Fruit fly (Drosophila melanogaster) whole organism, embryonic: ENCODE results near the gene CG33669.

Experiments
- Aef1 ChIP-seq: fragments of 200-800 bp; sonication (Bioruptor generic); IDR thresholded peaks from 3 replicates; pipeline ENCODE4 v1.3.6; 2022; ENCODE audit warnings: missing biosample characterization, missing genetic modification characterization
- Asciz ChIP-seq: fragments of 200-800 bp; sonication (Bioruptor generic); optimal IDR thresholded peaks from 2 replicates; lab custom pipeline; 2017; ENCODE audit warnings: missing biosample characterization, mild to moderate bottlenecking, missing genetic modification characterization, missing genetic modification reagents
- BtbVII ChIP-seq: fragments of 200-800 bp; sonication (Bioruptor generic); optimal IDR thresholded peaks from 3 replicates; lab custom pipeline; 2017; ENCODE audit warnings: missing biosample characterization, mild to moderate bottlenecking, missing genetic modification characterization
- CG10147 ChIP-seq: fragments of 200-800 bp; sonication (Bioruptor generic); optimal IDR thresholded peaks from 2 replicates; lab custom pipeline; 2019; ENCODE audit warnings: missing biosample characterization, mild to moderate bottlenecking, missing genetic modification characterization, moderate library complexity
- CG10462 ChIP-seq: fragments of 200-800 bp; sonication (Bioruptor generic); optimal IDR thresholded peaks from 2 replicates; lab custom pipeline; 2016; ENCODE audit warnings: missing biosample characterization, missing genetic modification characterization
- CG11456 ChIP-seq: fragments of 200-800 bp; sonication (Bioruptor generic); IDR thresholded peaks from 3 replicates; pipeline ENCODE4 v1.3.6; 2022; ENCODE audit warnings: missing biosample characterization, missing genetic modification characterization
- CG15514 ChIP-seq: fragments of 200-800 bp; sonication (Bioruptor generic); optimal IDR thresholded peaks from 3 replicates; lab custom pipeline; 2017; ENCODE audit warnings: missing biosample characterization, missing genetic modification characterization, mild to moderate bottlenecking, moderate library complexity, missing genetic modification reagents
- CG17359 ChIP-seq: fragments of 200-800 bp; sonication (Bioruptor generic); optimal IDR thresholded peaks from 3 replicates; lab custom pipeline; 2018; ENCODE audit warnings: missing biosample characterization, mild to moderate bottlenecking, missing genetic modification characterization, moderate library complexity
- CG17568 ChIP-seq: fragments of 200-800 bp; sonication (Bioruptor generic); optimal IDR thresholded peaks from 2 replicates; lab custom pipeline; 2018; ENCODE audit warnings: missing biosample characterization, mild to moderate bottlenecking, missing genetic modification characterization, moderate library complexity
- CG3281 ChIP-seq: fragments of 200-800 bp; sonication (Bioruptor generic); optimal IDR thresholded peaks from 3 replicates; lab custom pipeline; 2017; ENCODE audit warnings: missing biosample characterization, mild to moderate bottlenecking, missing genetic modification characterization
- CG6689 ChIP-seq: fragments of 200-800 bp; sonication (Bioruptor generic); IDR thresholded peaks from 2 replicates; pipeline ENCODE4 v1.3.6; 2022; ENCODE audit warnings: missing biosample characterization, missing genetic modification characterization
- CG7357 ChIP-seq: fragments of 200-800 bp; sonication (Bioruptor generic); IDR thresholded peaks from 3 replicates; pipeline ENCODE4 v1.3.6; 2022; ENCODE audit warnings: missing biosample characterization, missing genetic modification characterization
- D19B ChIP-seq: fragments of 200-800 bp; sonication (Bioruptor generic); optimal IDR thresholded peaks from 2 replicates; lab custom pipeline; 2017; ENCODE audit warnings: missing biosample characterization, mild to moderate bottlenecking, missing genetic modification characterization
- Dbx ChIP-seq: fragments of 200-800 bp; sonication (Bioruptor generic); IDR thresholded peaks from 3 replicates; pipeline ENCODE4 v1.3.6; 2022; ENCODE audit warnings: missing biosample characterization, missing genetic modification characterization
- E2f1 ChIP-seq: fragments of 200-800 bp; sonication (Bioruptor generic); IDR thresholded peaks from 2 replicates; pipeline ENCODE4 v1.3.6; 2022; ENCODE audit warnings: missing biosample characterization, missing genetic modification characterization
- Gug ChIP-seq: fragments of 200-800 bp; sonication (Bioruptor generic); IDR thresholded peaks from 4 replicates; pipeline ENCODE4 v1.3.6; 2022; ENCODE audit warnings: missing biosample characterization, missing genetic modification characterization
- Hand ChIP-seq: fragments of 200-800 bp; sonication (Bioruptor generic); optimal IDR thresholded peaks from 2 replicates; lab custom pipeline; 2017; ENCODE audit warnings: mild to moderate bottlenecking, missing biosample characterization, missing genetic modification reagents, missing genetic modification characterization
- Hmx ChIP-seq: fragments of 200-800 bp; sonication (Bioruptor generic); optimal IDR thresholded peaks from 2 replicates; lab custom pipeline; 2016; ENCODE audit warnings: missing biosample characterization, missing genetic modification characterization
- Kr ChIP-seq: fragments of 200-800 bp; sonication (Bioruptor generic); optimal IDR thresholded peaks from 2 replicates; lab custom pipeline; 2017; ENCODE audit warnings: missing biosample characterization, mild to moderate bottlenecking, missing genetic modification characterization
- Lim3 ChIP-seq: fragments of 200-800 bp; sonication (Bioruptor generic); IDR thresholded peaks from 2 replicates; pipeline ENCODE4 v1.3.6; 2022; ENCODE audit warnings: missing biosample characterization, missing genetic modification characterization
- Med ChIP-seq: fragments of 200-800 bp; sonication (Bioruptor generic); peaks from one replicate; lab custom pipeline; 2016; ENCODE audit warnings: missing biosample characterization, missing genetic modification characterization, mild to moderate bottlenecking, inconsistent platforms, moderate library complexity
- Meics ChIP-seq: fragments of 200-800 bp; sonication (Bioruptor generic); optimal IDR thresholded peaks from 2 replicates; lab custom pipeline; 2017; ENCODE audit warnings: missing biosample characterization, mild to moderate bottlenecking, missing genetic modification characterization
- NK7.1 ChIP-seq: fragments of 200-800 bp; sonication (Bioruptor generic); optimal IDR thresholded peaks from 3 replicates; lab custom pipeline; 2016; ENCODE audit warnings: missing biosample characterization, missing genetic modification characterization
- Oli ChIP-seq: fragments of 200-800 bp; sonication (Bioruptor generic); optimal IDR thresholded peaks from 2 replicates; lab custom pipeline; 2018; ENCODE audit warnings: missing biosample characterization, mild to moderate bottlenecking, missing genetic modification characterization, moderate library complexity
- Ravus ChIP-seq: fragments of 200-800 bp; sonication (Bioruptor generic); IDR thresholded peaks from 2 replicates; pipeline ENCODE4 v1.3.6; 2022; ENCODE audit warnings: missing biosample characterization, missing genetic modification characterization
- Rfx ChIP-seq: fragments of 200-800 bp; sonication (Bioruptor generic); IDR thresholded peaks from 2 replicates; pipeline ENCODE4 v1.3.6; 2022; ENCODE audit warnings: missing biosample characterization, missing genetic modification characterization
- Rx ChIP-seq: fragments of 200-800 bp; sonication (Bioruptor generic); IDR thresholded peaks from 2 replicates; pipeline ENCODE4 v1.3.6; 2022; ENCODE audit warnings: missing biosample characterization, missing genetic modification characterization
- Sox102F ChIP-seq: fragments of 200-800 bp; sonication (Bioruptor generic); optimal IDR thresholded peaks from 2 replicates; lab custom pipeline; 2018; ENCODE audit warnings: missing biosample characterization, mild to moderate bottlenecking, missing genetic modification characterization, moderate library complexity
- Xrp1 ChIP-seq: fragments of 200-800 bp; sonication (Bioruptor generic); IDR thresholded peaks from 2 replicates; pipeline ENCODE4 v1.3.6; 2022; ENCODE audit warnings: missing biosample characterization, missing genetic modification characterization
- al ChIP-seq: fragments of 200-800 bp; sonication (Bioruptor generic); IDR thresholded peaks from 2 replicates; pipeline ENCODE4 v1.3.6; 2022; ENCODE audit warnings: missing biosample characterization, missing genetic modification characterization
- ap ChIP-seq: fragments of 200-800 bp; sonication (Bioruptor generic); IDR thresholded peaks from 2 replicates; pipeline ENCODE4 v1.3.6; 2022; ENCODE audit warnings: missing biosample characterization, missing genetic modification characterization
- ara ChIP-seq: fragments of 200-800 bp; sonication (Bioruptor generic); IDR thresholded peaks from 2 replicates; pipeline ENCODE4 v1.3.6; 2022; ENCODE audit warnings: missing biosample characterization, missing genetic modification characterization
- ato ChIP-seq: fragments of 200-800 bp; sonication (Bioruptor generic); IDR thresholded peaks from 2 replicates; pipeline ENCODE4 v1.3.6; 2022; ENCODE audit warnings: missing biosample characterization, missing genetic modification characterization; ENCODE audit not compliant: partially characterized antibody
- ci ChIP-seq: fragments of 200-800 bp; sonication (Bioruptor generic); IDR thresholded peaks from 3 replicates; pipeline ENCODE4 v1.3.6; 2022; ENCODE audit warnings: missing biosample characterization, missing genetic modification characterization
- dm ChIP-seq: fragments of 200-800 bp; sonication (Bioruptor generic); optimal IDR thresholded peaks from 3 replicates; lab custom pipeline; 2016; ENCODE audit warnings: missing biosample characterization, missing genetic modification characterization
- dmrt99B ChIP-seq: fragments of 200-800 bp; sonication (Bioruptor generic); optimal IDR thresholded peaks from 2 replicates; lab custom pipeline; 2018; ENCODE audit warnings: missing biosample characterization, mild to moderate bottlenecking, missing genetic modification characterization, moderate library complexity
- dysf ChIP-seq: fragments of 200-800 bp; sonication (Bioruptor generic); IDR thresholded peaks from 3 replicates; pipeline ENCODE4 v1.3.6; 2022; ENCODE audit warnings: missing biosample characterization, missing genetic modification characterization
- ems ChIP-seq: fragments of 200-800 bp; sonication (Bioruptor generic); optimal IDR thresholded peaks from 3 replicates; lab custom pipeline; 2016; ENCODE audit warnings: missing biosample characterization, missing genetic modification characterization
- esg ChIP-seq: fragments of 200-800 bp; sonication (Bioruptor generic); conservative IDR thresholded peaks from 2 replicates; pipeline ENCODE4 v1.3.6; 2022; ENCODE audit warnings: missing biosample characterization, missing genetic modification characterization
- gce ChIP-seq: fragments of 200-800 bp; sonication (Bioruptor generic); IDR thresholded peaks from 3 replicates; pipeline ENCODE4 v1.3.6; 2022; ENCODE audit warnings: missing biosample characterization, missing genetic modification characterization
- gcm ChIP-seq: fragments of 200-800 bp; sonication (Bioruptor generic); optimal IDR thresholded peaks from 2 replicates; lab custom pipeline; 2019; ENCODE audit warnings: missing biosample characterization, mild to moderate bottlenecking, missing genetic modification characterization, moderate library complexity
- ind ChIP-seq: fragments of 200-800 bp; sonication (Bioruptor generic); optimal IDR thresholded peaks from 3 replicates; lab custom pipeline; 2016; ENCODE audit warnings: missing biosample characterization, missing genetic modification characterization
- klu ChIP-seq: fragments of 200-800 bp; sonication (Bioruptor generic); IDR thresholded peaks from 2 replicates; pipeline ENCODE4 v1.3.6; 2022; ENCODE audit warnings: missing biosample characterization, missing genetic modification characterization
- lab ChIP-seq: fragments of 200-800 bp; sonication (Bioruptor generic); optimal IDR thresholded peaks from 3 replicates; lab custom pipeline; 2017; ENCODE audit warnings: missing biosample characterization, missing genetic modification characterization, mild to moderate bottlenecking, moderate library complexity, missing genetic modification reagents
- phol ChIP-seq: fragments of 200-800 bp; sonication (Bioruptor generic); optimal IDR thresholded peaks from 3 replicates; lab custom pipeline; 2018; ENCODE audit warnings: missing biosample characterization, mild to moderate bottlenecking, missing genetic modification characterization, moderate library complexity
- ranshi ChIP-seq: fragments of 200-800 bp; sonication (Bioruptor generic); IDR thresholded peaks from 2 replicates; pipeline ENCODE4 v1.3.6; 2022; ENCODE audit warnings: missing biosample characterization, missing genetic modification characterization
- ro ChIP-seq: fragments of 200-800 bp; sonication (Bioruptor generic); IDR thresholded peaks from 2 replicates; pipeline ENCODE4 v1.3.6; 2022; ENCODE audit warnings: missing biosample characterization, missing genetic modification characterization
- row ChIP-seq: fragments of 200-800 bp; sonication (Bioruptor generic); IDR thresholded peaks from 3 replicates; pipeline ENCODE4 v1.3.6; 2022; ENCODE audit warnings: missing biosample characterization, missing genetic modification characterization
- sens ChIP-seq: fragments of 200-800 bp; sonication (Bioruptor generic); peaks from one replicate; lab custom pipeline; 2016; ENCODE audit warnings: missing biosample characterization, missing genetic modification characterization
- slbo ChIP-seq: fragments of 200-800 bp; sonication (Bioruptor generic); IDR thresholded peaks from 2 replicates; pipeline ENCODE4 v1.3.6; 2022; ENCODE audit warnings: missing biosample characterization, missing genetic modification characterization
- stc ChIP-seq: fragments of 200-800 bp; sonication (Bioruptor generic); IDR thresholded peaks from 2 replicates; pipeline ENCODE4 v1.3.6; 2022; ENCODE audit warnings: missing biosample characterization, missing genetic modification characterization

The CG33669 gene

dm6 chrX:6439495-6439894 lies 39.6 kb upstream of the CG33669 start (continued):
- TF ChIP-seq CG15514 (peak; percentile 52), CG10462 (GFP tag; lab: Kevin White, UChicago) (no peak), stc (GFP tag; lab: Robert Waterston, UW) (0 out of 2 replicates have a peak, but pooled peaks have one; percentile 57), gce (GFP tag; lab: Robert Waterston, UW) (0 out of 3 replicates have a peak, but pooled peaks have one; percentile 27), Aef1 (GFP tag; lab: Robert Waterston, UW) (peak; percentile 66), lab (peak; percentile 87), Dbx (GFP tag; lab: Robert Waterston, UW) (peak; percentile 75), CG17568 (GFP tag; lab: Kevin White, UChicago) (no peak), dysf (peak; percentile 53), slbo (GFP tag; lab: Robert Waterston, UW) (peak; percentile 50; the same call in 1 of the 2 replicates), ranshi (GFP tag; lab: Robert Waterston, UW) (peak; percentile 68), ato (GFP tag; lab: Robert Waterston, UW) (no peak), D19B (peak; percentile 15), Med (GFP tag; lab: Kevin White, UChicago) (peak; percentile 78), CG7357 (GFP tag; lab: Robert Waterston, UW) (peak; percentile 48; the same call in 1 of the 3 replicates), Rfx (GFP tag; lab: Robert Waterston, UW) (peak; percentile 79), Gug (GFP tag; lab: Robert Waterston, UW) (peak; percentile 46; the same call in 3 of the 4 replicates), phol (peak; percentile 10), ap (GFP tag; lab: Robert Waterston, UW) (no peak), dmrt99B (tag; lab: Kevin White, UChicago) (peak; percentile 64), Lim3 (GFP tag; lab: Robert Waterston, UW) (peak; percentile 37; the same call in 1 of the 2 replicates), al (GFP tag; lab: Robert Waterston, UW) (peak; percentile 37; the same call in 1 of the 2 replicates), Hand (GFP tag; lab: Kevin White, UChicago) (no peak), NK7.1 (GFP tag; lab: Kevin White, UChicago) (no peak), CG6689 (GFP tag; lab: Robert Waterston, UW) (peak; percentile 53; the same call in 1 of the 2 replicates), ci (GFP tag; lab: Robert Waterston, UW) (0 out of 3 replicates have a peak, but pooled peaks have one; percentile 35), ro (GFP tag; lab: Robert Waterston, UW) (0 out of 2 replicates have a peak, but pooled peaks have one; percentile 7), sens (GFP tag; lab: Kevin White, UChicago) (peak; percentile 39), Xrp1 (0 out of 2 replicates have a peak, but pooled peaks have one; percentile 35), E2f1 (peak; percentile 47; the same call in 1 of the 2 replicates), CG10147 (GFP tag; lab: Kevin White, UChicago) (peak; percentile 21), Asciz (GFP tag; lab: Kevin White, UChicago) (peak; percentile 5), Sox102F (GFP tag; lab: Kevin White, UChicago) (peak; percentile 3), esg (GFP tag; lab: Robert Waterston, UW) (peak; percentile 58), CG17359 (tag; lab: Kevin White, UChicago) (peak; percentile 44), Oli (tag; lab: Kevin White, UChicago) (peak; percentile 1), dm (GFP tag; lab: Kevin White, UChicago) (no peak), CG11456 (peak; percentile 70; the same call in 2 of the 3 replicates), BtbVII (GFP tag; lab: Kevin White, UChicago) (peak; percentile 40), Kr (GFP tag; lab: Kevin White, UChicago) (no peak), CG3281 (peak; percentile 61), Rx (peak; percentile 41; the same call in 1 of the 2 replicates), Ravus (GFP tag; lab: Robert Waterston, UW) (peak; percentile 8; the same call in 1 of the 2 replicates), gcm (GFP tag; lab: Kevin White, UChicago) (no peak), Hmx (GFP tag; lab: Kevin White, UChicago) (no peak), ara (GFP tag; lab: Robert Waterston, UW) (0 out of 2 replicates have a peak, but pooled peaks have one; percentile 19), ind (GFP tag; lab: Kevin White, UChicago) (peak; percentile 48), row (GFP tag; lab: Robert Waterston, UW) (peak; percentile 71), ems (GFP tag; lab: Kevin White, UChicago) (no peak), klu (GFP tag; lab: Robert Waterston, UW) (peak; percentile 19; the same call in 1 of the 2 replicates), Meics (GFP tag; lab: Kevin White, UChicago) (peak; percentile 73)
